Worm (Caenorhabditis elegans): Measurements from ENCODE around the gene T12G3.4.

Gene T12G3.4

DNA sequence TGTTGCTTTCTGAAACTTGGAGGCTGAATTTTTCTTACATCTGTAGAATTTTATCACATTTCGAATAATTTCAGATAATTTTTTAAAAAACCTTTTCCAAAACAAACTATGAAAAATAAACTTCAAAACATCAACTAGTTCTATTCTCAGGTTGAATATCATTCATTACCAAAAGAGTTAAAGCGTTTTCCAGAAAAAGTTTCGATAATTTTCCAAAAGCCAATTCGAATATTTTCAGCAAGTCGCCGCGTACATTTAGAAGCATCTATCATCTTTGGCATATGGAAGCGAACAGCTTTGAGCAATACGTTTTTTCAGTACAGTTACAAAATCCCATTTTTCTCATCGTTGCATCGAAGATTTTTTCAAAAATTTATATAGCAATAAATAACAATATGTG is 11.1 kb upstream of the T12G3.4 start (continued):
- TF ChIP-seq D2030.7 (GFP tag; IDR thresholded peaks at IDR 0.05), result no peak
- no peak for TF ChIP-seq mcd-1 (GFP tag; IDR thresholded peaks at IDR 0.05)
- 0 out of 2 replicates have a peak, but pooled peaks have one; percentile 59 for TF ChIP-seq B0336.3 (GFP tag; IDR thresholded peaks at IDR 0.05)
- no peak for TF ChIP-seq unc-62 (GFP tag; optimal IDR thresholded peaks at IDR 0.05)
- no peak for TF ChIP-seq F49E8.2 (tag; optimal IDR thresholded peaks at IDR 0.05; ENCODE audit: insufficient read depth)
- peak; percentile 50 for TF ChIP-seq lin-40 (tag; optimal IDR thresholded peaks at IDR 0.05)
- no peak for TF ChIP-seq sea-2 (GFP tag; IDR thresholded peaks at IDR 0.05)
- TF ChIP-seq F37B4.10 (GFP tag; IDR thresholded peaks at IDR 0.05), result no peak
- TF ChIP-seq madf-10 (tag; optimal IDR thresholded peaks at IDR 0.05), result no peak
- TF ChIP-seq ekl-4 (GFP tag; IDR thresholded peaks at IDR 0.05), result no peak
- no peak for TF ChIP-seq hrde-1 (tag; optimal IDR thresholded peaks at IDR 0.05; ENCODE audit: borderline replicate concordance)
- TF ChIP-seq tbp1 (GFP tag; optimal IDR thresholded peaks at IDR 0.05), result no peak
- TF ChIP-seq ztf-3 (GFP tag; optimal IDR thresholded peaks at IDR 0.05), result no peak
- no peak for TF ChIP-seq rec-8 (tag; optimal IDR thresholded peaks at IDR 0.05)
- no peak for TF ChIP-seq C17E4.6 (GFP tag; IDR thresholded peaks at IDR 0.05)
- no peak for TF ChIP-seq cebp-2 (GFP tag; IDR thresholded peaks at IDR 0.05)
- peak; percentile 49 for TF ChIP-seq ama-1 (optimal IDR thresholded peaks at IDR 0.05)
- TF ChIP-seq ama-1 (GFP tag; optimal IDR thresholded peaks at IDR 0.05), result no peak
- no peak for TF ChIP-seq lsy-27 (tag; optimal IDR thresholded peaks at IDR 0.05; ENCODE audit: borderline replicate concordance, insufficient read depth)
- no peak for TF ChIP-seq efl-1 (GFP tag; optimal IDR thresholded peaks at IDR 0.05)
- no peak for TF ChIP-seq ztf-6 (GFP tag; IDR thresholded peaks at IDR 0.05)
- TF ChIP-seq repo-1 (tag; optimal IDR thresholded peaks at IDR 0.05), result peak; percentile 76
- TF ChIP-seq somi-1 (GFP tag; optimal IDR thresholded peaks at IDR 0.05), result no peak
- no peak for TF ChIP-seq hsf-1 (GFP tag; IDR thresholded peaks at IDR 0.05)
- no peak for TF ChIP-seq ceh-27 (GFP tag; optimal IDR thresholded peaks at IDR 0.05)
- 0 out of 2 replicates have a peak, but pooled peaks have one; percentile 8 for TF ChIP-seq hmg-1.2 (GFP tag; IDR thresholded peaks at IDR 0.05)
- TF ChIP-seq F52B5.7 (tag; optimal IDR thresholded peaks at IDR 0.05), result no peak
- TF ChIP-seq nhr-90 (tag; optimal IDR thresholded peaks at IDR 0.05), result no peak
- no peak for TF ChIP-seq egl-18 (GFP tag; IDR thresholded peaks at IDR 0.05)
- TF ChIP-seq nfyb-1 (GFP tag; IDR thresholded peaks at IDR 0.05), result peak; percentile 77; the same call in 1 of the 2 replicates
- TF ChIP-seq let-526 (GFP tag; IDR thresholded peaks at IDR 0.05), result no peak
- TF ChIP-seq snpc-3.4 (tag; optimal IDR thresholded peaks at IDR 0.05), result no peak
- TF ChIP-seq ztf-18 (tag; optimal IDR thresholded peaks at IDR 0.05), result no peak
- TF ChIP-seq hlh-12 (tag; optimal IDR thresholded peaks at IDR 0.05), result no peak
- no peak for TF ChIP-seq sdz-38 (tag; optimal IDR thresholded peaks at IDR 0.05)
- TF ChIP-seq F57A8.1 (GFP tag; optimal IDR thresholded peaks at IDR 0.05), result no peak
- TF ChIP-seq lag-1 (GFP tag; IDR thresholded peaks at IDR 0.05), result no peak
- no peak for TF ChIP-seq attf-5 (GFP tag; optimal IDR thresholded peaks at IDR 0.05)
- no peak for TF ChIP-seq unc-130 (GFP tag; optimal IDR thresholded peaks at IDR 0.05)
- no peak for TF ChIP-seq ztf-26 (tag; optimal IDR thresholded peaks at IDR 0.05)
- TF ChIP-seq aptf-3 (GFP tag; IDR thresholded peaks at IDR 0.05), result no peak
- no peak for TF ChIP-seq F10E7.11 (tag; optimal IDR thresholded peaks at IDR 0.05)
- TF ChIP-seq lin-54 (GFP tag; optimal IDR thresholded peaks at IDR 0.05), result peak; percentile 4
- no peak for TF ChIP-seq egl-44 (GFP tag; IDR thresholded peaks at IDR 0.05)
- no peak for TF ChIP-seq akir-1 (GFP tag; optimal IDR thresholded peaks at IDR 0.05)
- TF ChIP-seq rcor-1 (GFP tag; IDR thresholded peaks at IDR 0.05), result no peak
- no peak for TF ChIP-seq ceh-100 (GFP tag; IDR thresholded peaks at IDR 0.05)
- no peak for TF ChIP-seq him-1 (tag; optimal IDR thresholded peaks at IDR 0.05)
- no peak for TF ChIP-seq Y53F4B.3 (GFP tag; IDR thresholded peaks at IDR 0.05)
- no peak for TF ChIP-seq attf-3 (GFP tag; conservative IDR thresholded peaks at IDR 0.05)
